Fruit fly (Drosophila melanogaster): ENCODE results near the gene Cyp9f3.

DNA sequence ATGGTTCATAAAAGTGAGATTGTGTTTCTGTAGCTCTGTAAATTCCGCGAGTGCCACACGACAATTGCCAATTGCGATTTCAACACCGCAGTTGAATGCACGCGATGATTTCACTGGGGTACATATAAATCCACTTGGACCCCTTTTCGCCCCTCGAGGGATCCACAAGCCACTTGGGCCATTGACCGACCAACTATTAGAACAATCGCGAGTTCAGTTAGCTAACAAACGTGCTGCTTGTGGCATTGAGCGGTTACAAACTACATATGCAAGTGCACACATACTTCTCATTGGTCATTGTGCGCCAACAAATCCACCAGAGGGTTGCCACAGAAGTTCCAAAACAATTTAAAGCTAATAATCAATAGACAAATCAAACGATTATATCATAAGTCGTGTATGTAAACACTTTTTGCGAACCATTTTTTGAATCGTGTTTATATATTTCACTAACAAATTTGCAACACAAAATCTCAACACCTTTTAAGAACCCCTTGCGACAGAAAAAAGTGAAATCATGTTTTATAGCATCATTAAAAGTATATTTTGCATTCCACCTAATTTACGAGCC, 17.5 kb downstream of the Cyp9f3 start:
- TF ChIP-seq bab1 (GFP tag; optimal IDR thresholded peaks at IDR 0.05) = no peak
- peak; percentile 39 for TF ChIP-seq CG12768 (GFP tag; optimal IDR thresholded peaks at IDR 0.05)
- TF ChIP-seq CG1620 (GFP tag; optimal IDR thresholded peaks at IDR 0.05) = no peak
- TF ChIP-seq CG14711 (tag; optimal IDR thresholded peaks at IDR 0.05) = no peak
- TF ChIP-seq CG33017 (tag; optimal IDR thresholded peaks at IDR 0.05) = no peak
- no peak for TF ChIP-seq ovo (GFP tag; optimal IDR thresholded peaks at IDR 0.05)
- no peak for TF ChIP-seq cnc (optimal IDR thresholded peaks at IDR 0.05)
